Worm (Caenorhabditis elegans): ENCODE measurements around the gene F07G11.4.

The F07G11.4 gene

ce11 chrV:7269399-7269798, 25.8 kb downstream of the F07G11.4 start, which contains the start of gene C13A2.6:
TSS of gene C13A2.6 (plus strand) at chrV:7269699.
- TF ChIP-seq ztf-4 (tag; optimal IDR thresholded peaks at IDR 0.05) (no peak), mml-1 (tag; optimal IDR thresholded peaks at IDR 0.05) (no peak), nfya-1 (tag; optimal IDR thresholded peaks at IDR 0.05; ENCODE audit: insufficient read depth) (no peak), ceh-9 (tag; optimal IDR thresholded peaks at IDR 0.05) (no peak), skn-1 (tag; optimal IDR thresholded peaks at IDR 0.05) (no peak), fkh-2 (tag; optimal IDR thresholded peaks at IDR 0.05) (no peak), elt-1 (tag; optimal IDR thresholded peaks at IDR 0.05) (no peak)

ce11 chrV:7266021-7266420, 29.1 kb downstream of the F07G11.4 start, which contains the start of gene C13A2.7:
TSS of gene C13A2.7 (plus strand) at chrV:7266321.
- no peak for TF ChIP-seq hmg-11 (tag; optimal IDR thresholded peaks at IDR 0.05)
- TF ChIP-seq zag-1 (tag; optimal IDR thresholded peaks at IDR 0.05), result no peak
- no peak for TF ChIP-seq lin-15B (tag; optimal IDR thresholded peaks at IDR 0.05)
- TF ChIP-seq ZK546.5 (tag; optimal IDR thresholded peaks at IDR 0.05), result no peak
- TF ChIP-seq mdl-1 (tag; optimal IDR thresholded peaks at IDR 0.05), result no peak
- no peak for TF ChIP-seq eor-1 (tag; optimal IDR thresholded peaks at IDR 0.05)
- TF ChIP-seq nhr-237 (tag; optimal IDR thresholded peaks at IDR 0.05), result no peak
- no peak for TF ChIP-seq aly-2 (tag; optimal IDR thresholded peaks at IDR 0.05)
- no peak for TF ChIP-seq egl-5 (tag; optimal IDR thresholded peaks at IDR 0.05)
- no peak for TF ChIP-seq unc-62 (GFP tag; optimal IDR thresholded peaks at IDR 0.05)
- no peak for TF ChIP-seq elt-2 (tag; optimal IDR thresholded peaks at IDR 0.05)
- no peak for TF ChIP-seq ztf-4 (tag; optimal IDR thresholded peaks at IDR 0.05)
- no peak for TF ChIP-seq fos-1 (tag; optimal IDR thresholded peaks at IDR 0.05)
- TF ChIP-seq ceh-16 (tag; optimal IDR thresholded peaks at IDR 0.05), result no peak
- TF ChIP-seq nhr-12 (tag; optimal IDR thresholded peaks at IDR 0.05), result no peak

ce11 chrV:7264042-7264441, 31.1 kb downstream of the F07G11.4 start, which contains the start of gene C13A2.9:
TSS of gene C13A2.9 (minus strand) at chrV:7264142.
- TF ChIP-seq nhr-77 (tag; optimal IDR thresholded peaks at IDR 0.05) (no peak), mdl-1 (tag; optimal IDR thresholded peaks at IDR 0.05) (no peak), elt-1 (tag; optimal IDR thresholded peaks at IDR 0.05) (no peak), ama-1 (optimal IDR thresholded peaks at IDR 0.05) (no peak), sea-2 (GFP tag; optimal IDR thresholded peaks at IDR 0.05) (no peak), nfya-1 (tag; optimal IDR thresholded peaks at IDR 0.05; ENCODE audit: insufficient read depth) (no peak), mml-1 (tag; optimal IDR thresholded peaks at IDR 0.05) (no peak), fkh-2 (tag; optimal IDR thresholded peaks at IDR 0.05) (no peak), nhr-43 (tag; optimal IDR thresholded peaks at IDR 0.05; ENCODE audit: poor library complexity, severe bottlenecking) (no peak)

- TF ChIP-seq elt-1 (tag; optimal IDR thresholded peaks at IDR 0.05) (no peak), elt-3 (tag; optimal IDR thresholded peaks at IDR 0.05) (no peak), elt-2 (tag; optimal IDR thresholded peaks at IDR 0.05) (no peak), daf-12 (tag; optimal IDR thresholded peaks at IDR 0.05) (no peak), ceh-82 (tag; optimal IDR thresholded peaks at IDR 0.05) (no peak), ceh-28 (tag; optimal IDR thresholded peaks at IDR 0.05) (no peak), lin-15B (tag; optimal IDR thresholded peaks at IDR 0.05) (no peak), R02D3.7 (tag; optimal IDR thresholded peaks at IDR 0.05) (no peak), hmg-11 (tag; optimal IDR thresholded peaks at IDR 0.05) (no peak), ztf-4 (tag; optimal IDR thresholded peaks at IDR 0.05) (no peak), ceh-16 (tag; optimal IDR thresholded peaks at IDR 0.05) (no peak), egl-27 (tag; optimal IDR thresholded peaks at IDR 0.05) (no peak), eor-1 (tag; optimal IDR thresholded peaks at IDR 0.05) (no peak), lin-39 (tag; optimal IDR thresholded peaks at IDR 0.05) (no peak), snpc-4 (tag; optimal IDR thresholded peaks at IDR 0.05) (no peak), ama-1 (optimal IDR thresholded peaks at IDR 0.05) (no peak), tbx-2 (tag; optimal IDR thresholded peaks at IDR 0.05) (no peak), unc-39 (tag; optimal IDR thresholded peaks at IDR 0.05) (no peak), zag-1 (tag; optimal IDR thresholded peaks at IDR 0.05) (no peak), aly-2 (tag; optimal IDR thresholded peaks at IDR 0.05) (no peak)
Observed at ce11 chrV:7258965-7259364, 36.2 kb downstream of the F07G11.4 start, which contains the start of gene C13A2.12. TSS of gene C13A2.12 (plus strand) at chrV:7259265.

ce11 chrV:7255095-7255494, 40.1 kb downstream of the F07G11.4 start, which contains the start of gene C05C8.8:
TSS of gene C05C8.8 (minus strand) at chrV:7255195.
- TF ChIP-seq ZK546.5 (tag; optimal IDR thresholded peaks at IDR 0.05) (no peak), nhr-25 (tag; optimal IDR thresholded peaks at IDR 0.05) (no peak), jun-1 (tag; optimal IDR thresholded peaks at IDR 0.05) (no peak), nhr-43 (tag; optimal IDR thresholded peaks at IDR 0.05; ENCODE audit: poor library complexity, severe bottlenecking) (no peak), nhr-12 (tag; optimal IDR thresholded peaks at IDR 0.05) (no peak), fkh-10 (GFP tag; optimal IDR thresholded peaks at IDR 0.05) (no peak), lin-39 (tag; optimal IDR thresholded peaks at IDR 0.05) (no peak), egl-27 (tag; optimal IDR thresholded peaks at IDR 0.05) (no peak), zag-1 (tag; optimal IDR thresholded peaks at IDR 0.05) (no peak), elt-3 (tag; optimal IDR thresholded peaks at IDR 0.05) (no peak), unc-62 (GFP tag; optimal IDR thresholded peaks at IDR 0.05) (no peak), pha-4 (tag; optimal IDR thresholded peaks at IDR 0.05) (no peak), aly-2 (tag; optimal IDR thresholded peaks at IDR 0.05) (no peak), eor-1 (tag; optimal IDR thresholded peaks at IDR 0.05) (no peak), ztf-4 (tag; optimal IDR thresholded peaks at IDR 0.05) (no peak), nhr-237 (tag; optimal IDR thresholded peaks at IDR 0.05) (no peak)
